Fruit fly (Drosophila melanogaster): Measurements from ENCODE around the gene CG12702.

- TF ChIP-seq Sin3A (optimal IDR thresholded peaks at IDR 0.05) = no peak
- no peak for TF ChIP-seq insv (optimal IDR thresholded peaks at IDR 0.05)
- TF ChIP-seq psq (optimal IDR thresholded peaks at IDR 0.05) = no peak
These were observed 41.5 kb upstream of the CG12702 start for dm6 chrX:19806137-19806536.

All from Kc167 (cell line).